Worm (Caenorhabditis elegans) whole organism, L1 larva: ENCODE measurements around the gene K07D4.9.

Source experiments
- ama-1 ChIP-seq: fragments of 150-350 bp; optimal IDR thresholded peaks from 2 replicates; lab custom pipeline; 2014
- ceh-82 ChIP-seq, 3 experiments: fragments of 150-350 bp in 1 of 3; sonication (generic microtip) in 2 of 3; optimal IDR thresholded peaks; 2 replicates each; lab custom pipeline; 2014 to 2017; ENCODE audit warnings: missing biosample characterization in 3 of 3, missing genetic modification characterization in 3 of 3
- ces-1 ChIP-seq: fragments of 150-350 bp; optimal IDR thresholded peaks from 2 replicates; lab custom pipeline; 2014; ENCODE audit warnings: missing biosample characterization, missing genetic modification reagents, missing genetic modification characterization
- dpl-1 ChIP-seq, 3 experiments: fragments of 150-350 bp in 2 of 3; sonication (generic microtip) in 1 of 3; optimal IDR thresholded peaks; 2 replicates each; lab custom pipeline; 2014 to 2017; ENCODE audit warnings: missing biosample characterization in 3 of 3, missing genetic modification characterization in 3 of 3, missing genetic modification reagents in 3 of 3
- fkh-10 ChIP-seq: sonication (generic microtip); optimal IDR thresholded peaks from 2 replicates; lab custom pipeline; 2017; ENCODE audit warnings: missing biosample characterization, missing genetic modification reagents, missing genetic modification characterization
- irx-1 ChIP-seq: sonication (generic microtip); optimal IDR thresholded peaks from 2 replicates; lab custom pipeline; 2016; ENCODE audit warnings: missing genetic modification characterization, missing compliant biosample characterization
- lin-13 ChIP-seq: fragments of 150-350 bp; optimal IDR thresholded peaks from 2 replicates; lab custom pipeline; 2014; ENCODE audit warnings: missing biosample characterization, missing genetic modification reagents, missing genetic modification characterization
- lin-15B ChIP-seq: fragments of 150-350 bp; sonication (generic microtip); optimal IDR thresholded peaks from 3 replicates; lab custom pipeline; 2014; ENCODE audit warnings: missing biosample characterization, missing genetic modification characterization
- nhr-11 ChIP-seq: fragments of 150-350 bp; optimal IDR thresholded peaks from 2 replicates; lab custom pipeline; 2014; ENCODE audit warnings: missing biosample characterization, missing genetic modification characterization
- nhr-77 ChIP-seq: fragments of 150-350 bp; optimal IDR thresholded peaks from 2 replicates; lab custom pipeline; 2014; ENCODE audit warnings: missing biosample characterization, missing genetic modification characterization
- nhr-85 ChIP-seq: sonication (generic microtip); peaks from one replicate; lab custom pipeline; 2016; ENCODE audit warnings: missing genetic modification characterization, inconsistent platforms, missing compliant biosample characterization
- ztf-11 ChIP-seq, 2 experiments: sonication (generic microtip); optimal IDR thresholded peaks; 2 replicates each; lab custom pipeline; 2016 to 2017; ENCODE audit warnings: missing genetic modification characterization in 2 of 2, missing biosample characterization in 1 of 2, missing compliant biosample characterization in 1 of 2

DNA sequence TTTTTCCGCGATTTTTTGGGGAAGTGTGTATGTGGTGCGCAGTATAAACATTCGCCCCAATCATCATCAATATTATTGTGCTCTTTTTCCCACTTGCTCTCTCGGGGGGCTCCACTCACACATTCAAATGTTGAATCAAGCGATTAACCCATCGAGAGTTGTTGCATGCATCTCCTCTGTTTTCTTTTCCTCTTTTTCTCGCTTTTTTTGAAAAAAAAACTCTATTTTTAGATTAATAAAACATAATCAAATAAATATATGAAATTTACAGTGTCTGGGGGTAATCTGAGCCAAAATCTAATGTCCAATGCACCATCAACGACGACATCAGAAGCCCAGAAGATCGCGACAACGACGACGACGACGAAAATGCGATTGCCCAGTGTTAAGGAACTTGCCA lies 23.8 kb upstream of the K07D4.9 start, which contains the start of gene ephx-1:
- TF ChIP-seq nhr-11: no peak
- TF ChIP-seq irx-1 (tag; lab: Kevin White, UChicago): no peak
- no peak for TF ChIP-seq ama-1 (lab: Kevin White, UChicago)
- no peak for TF ChIP-seq ztf-11 (tag; optimal IDR thresholded peaks at IDR 0.05; lab: Kevin White, UChicago)
- no peak for TF ChIP-seq nhr-77 (tag; lab: Kevin White, UChicago)
- no peak for TF ChIP-seq ceh-82 (tag; optimal IDR thresholded peaks at IDR 0.05; lab: Kevin White, UChicago)
- no peak for TF ChIP-seq fkh-10 (GFP tag; lab: Kevin White, UChicago)
- no peak for TF ChIP-seq lin-13
- no peak for TF ChIP-seq lin-15B (tag; lab: Kevin White, UChicago)
- no peak for TF ChIP-seq nhr-85 (tag; lab: Kevin White, UChicago)
- no peak for TF ChIP-seq dpl-1 (GFP tag; optimal IDR thresholded peaks at IDR 0.05; lab: Kevin White, UChicago)
- TF ChIP-seq ces-1: no peak
